Fruit fly (Drosophila melanogaster): ENCODE data around the gene RpL13.

DNA sequence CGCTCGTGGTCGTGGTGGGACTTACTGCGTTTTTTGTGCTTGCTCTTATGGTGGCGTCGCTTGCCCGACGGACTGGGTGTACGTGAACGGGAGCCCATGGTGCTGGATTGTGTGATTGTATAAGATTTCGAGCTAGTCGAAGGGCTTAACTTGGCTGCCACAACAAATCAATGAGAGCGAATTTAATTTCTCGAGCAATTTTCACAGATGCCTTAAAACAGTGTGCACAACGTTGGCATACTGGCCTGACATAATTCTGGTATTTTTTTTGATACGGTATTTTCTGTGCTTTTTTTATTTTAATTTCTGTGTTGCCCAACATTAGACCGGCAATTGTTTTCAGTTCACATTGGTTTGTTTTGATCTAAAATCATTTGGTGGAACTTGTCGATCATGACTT is 29.2 kb upstream of the RpL13 start, which contains the start of gene Arglu1:
- TF ChIP-seq CG12768 (GFP tag; optimal IDR thresholded peaks at IDR 0.05) (peak; percentile 34), kay (GFP tag; ENCODE audit: borderline replicate concordance) (no peak), CG5204 (GFP tag; optimal IDR thresholded peaks at IDR 0.05) (no peak), CG14711 (tag; optimal IDR thresholded peaks at IDR 0.05) (peak; percentile 35), tj (GFP tag; optimal IDR thresholded peaks at IDR 0.05) (no peak), bab1 (GFP tag; optimal IDR thresholded peaks at IDR 0.05) (peak; percentile 46), CG33017 (tag; optimal IDR thresholded peaks at IDR 0.05) (no peak), Hr96 (GFP tag; optimal IDR thresholded peaks at IDR 0.05) (peak; percentile 49), cic (GFP tag; optimal IDR thresholded peaks at IDR 0.05) (no peak), cnc (optimal IDR thresholded peaks at IDR 0.05) (no peak), CG7045 (GFP tag; optimal IDR thresholded peaks at IDR 0.05) (no peak), Crg-1 (GFP tag; optimal IDR thresholded peaks at IDR 0.05) (no peak), Clk (GFP tag; optimal IDR thresholded peaks at IDR 0.05) (peak; percentile 38), CG1620 (GFP tag; optimal IDR thresholded peaks at IDR 0.05) (peak; percentile 30)

All from whole organism, adult.